Worm (Caenorhabditis elegans) whole organism, young adult: Measurements from ENCODE around the gene T21C9.11.
"Not testable (repeated sequence)": the region's sequence is repeated elsewhere in the genome, so short reads cannot be mapped to it uniquely, and the experiment has no call there.

ENCODE experiments used
- F39B2.1 ChIP-seq: fragments of 200-800 bp; sonication (Bioruptor generic); IDR thresholded peaks from 2 replicates; pipeline ENCODE4 v1.3.6; 2022; ENCODE audit warnings: missing genetic modification reagents, missing genetic modification characterization, missing compliant biosample characterization
- ZK185.1 ChIP-seq: sonication (generic microtip); optimal IDR thresholded peaks from 2 replicates; lab custom pipeline; 2016; ENCODE audit warnings: mild to moderate bottlenecking, missing genetic modification characterization, missing compliant biosample characterization; ENCODE audit not compliant: poor library complexity, severe bottlenecking
- dox-1 ChIP-seq: fragments of 200-800 bp; sonication (Bioruptor generic); IDR thresholded peaks from 2 replicates; pipeline ENCODE4 v1.3.6; 2022; ENCODE audit warnings: missing genetic modification reagents, missing genetic modification characterization, missing compliant biosample characterization
- pha-4 ChIP-seq: fragments of 150-350 bp; sonication (generic microtip); optimal IDR thresholded peaks from 2 replicates; lab custom pipeline; 2014; ENCODE audit warnings: missing biosample characterization, missing genetic modification reagents, missing genetic modification characterization
- rec-8 ChIP-seq, 2 experiments: sonication (generic microtip); optimal IDR thresholded peaks; 2 replicates each; lab custom pipeline; 2016; ENCODE audit warnings: mild to moderate bottlenecking in 2 of 2, missing genetic modification characterization in 2 of 2, missing genetic modification reagents in 2 of 2, missing genotype in 2 of 2, missing biosample characterization in 1 of 2, missing compliant biosample characterization in 1 of 2, moderate library complexity in 1 of 2
- snpc-3.4 ChIP-seq: sonication (generic microtip); optimal IDR thresholded peaks from 2 replicates; lab custom pipeline; 2017; ENCODE audit warnings: missing genetic modification characterization, mild to moderate bottlenecking, missing compliant biosample characterization, antibody characterized with exemption, moderate library complexity, missing genotype, missing genetic modification reagents
- unc-62 ChIP-seq: fragments of 150-350 bp; optimal IDR thresholded peaks from 2 replicates; lab custom pipeline; 2014; ENCODE audit warnings: missing biosample characterization, missing genetic modification reagents, missing genetic modification characterization
- ztf-22 ChIP-seq: fragments of 200-800 bp; sonication (Bioruptor generic); optimal IDR thresholded peaks from 2 replicates; lab custom pipeline; 2018; ENCODE audit warnings: mild to moderate bottlenecking, missing genetic modification characterization, moderate library complexity, missing compliant biosample characterization

DNA sequence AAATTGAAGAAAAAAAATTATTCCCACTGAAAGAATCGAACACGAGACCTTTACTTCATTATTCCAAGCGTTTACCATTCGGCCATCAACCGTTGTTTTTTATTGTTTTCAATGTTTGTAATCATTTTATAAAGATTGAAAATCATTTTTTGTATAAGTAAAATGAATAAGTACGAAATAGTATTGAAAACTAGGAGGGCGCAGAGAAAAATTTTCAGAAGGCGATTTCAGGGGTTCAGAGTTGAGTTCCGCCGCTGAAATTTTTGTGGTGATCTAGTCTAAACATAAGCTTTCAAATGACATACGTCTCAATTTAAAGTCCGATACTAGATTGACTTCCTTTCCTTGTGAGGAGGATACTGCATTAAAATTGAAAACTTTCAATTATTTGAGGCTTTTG is 43.8 kb upstream of the T21C9.11 start:
- not testable (repeated sequence) for TF ChIP-seq dox-1 (GFP tag; lab: Robert Waterston, UW); F39B2.1; rec-8 (tag; optimal IDR thresholded peaks at IDR 0.05; lab: Kevin White, UChicago); ZK185.1 (tag; lab: Kevin White, UChicago); unc-62 (GFP tag; lab: Kevin White, UChicago); pha-4 (tag; lab: Kevin White, UChicago); snpc-3.4 (tag; lab: Kevin White, UChicago); ztf-22
